Fruit fly (Drosophila melanogaster) whole organism, larva: ENCODE data around the gene CG42780.

Experiments
- noc ChIP-seq: fragments of 200-800 bp; sonication (Bioruptor generic); optimal IDR thresholded peaks from 3 replicates; lab custom pipeline; 2019; ENCODE audit warnings: missing biosample characterization, mild to moderate bottlenecking, missing genetic modification characterization, moderate library complexity

The CG42780 gene

DNA sequence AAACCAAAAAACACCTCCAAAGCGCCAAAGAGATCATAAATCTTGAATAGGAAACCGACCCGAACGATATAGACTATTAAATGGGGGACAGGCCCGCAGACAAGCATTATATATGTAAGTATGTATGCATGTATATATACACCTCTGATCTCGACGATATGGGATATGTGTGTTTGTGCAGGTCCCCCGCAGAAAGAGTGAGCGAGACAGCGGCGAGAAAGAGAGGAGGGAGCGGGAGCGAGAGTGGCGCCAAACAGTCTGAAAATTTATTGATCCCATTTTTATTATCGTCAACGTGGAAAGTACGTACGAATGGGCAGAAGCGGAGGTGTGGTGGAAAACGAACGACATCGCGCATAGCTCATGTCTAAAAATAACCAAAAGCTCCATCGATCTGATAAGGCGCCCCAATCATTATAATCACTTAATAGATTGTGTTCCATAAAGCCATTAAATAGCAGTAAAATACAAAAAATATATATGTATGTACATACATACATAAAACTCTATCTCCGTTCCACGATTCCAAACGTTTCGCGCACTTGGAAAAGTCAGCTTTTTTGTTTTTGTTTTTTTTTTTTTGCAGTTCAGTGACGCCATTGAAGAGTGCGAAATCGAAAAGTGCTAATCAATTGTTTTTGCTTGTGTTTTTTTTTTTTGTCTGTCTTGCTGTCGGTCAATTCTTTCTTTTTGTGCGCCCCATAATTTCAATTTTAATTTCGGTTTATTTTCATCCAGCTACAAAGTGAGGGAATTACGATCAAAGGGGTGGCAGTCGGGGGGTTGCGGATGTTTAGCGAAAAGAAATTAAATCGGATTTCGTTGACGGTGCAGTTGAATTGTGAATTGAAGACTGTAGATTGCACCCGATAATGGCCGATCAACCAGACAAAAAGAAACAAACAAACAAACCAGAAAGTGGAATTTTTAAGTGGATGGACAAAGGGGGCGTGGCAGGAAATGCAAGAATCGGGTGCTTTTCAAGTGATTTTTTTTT is 14.5 kb downstream of the CG42780 start:
- TF ChIP-seq noc (tag; lab: Kevin White, UChicago), result peak; percentile 52

DNA sequence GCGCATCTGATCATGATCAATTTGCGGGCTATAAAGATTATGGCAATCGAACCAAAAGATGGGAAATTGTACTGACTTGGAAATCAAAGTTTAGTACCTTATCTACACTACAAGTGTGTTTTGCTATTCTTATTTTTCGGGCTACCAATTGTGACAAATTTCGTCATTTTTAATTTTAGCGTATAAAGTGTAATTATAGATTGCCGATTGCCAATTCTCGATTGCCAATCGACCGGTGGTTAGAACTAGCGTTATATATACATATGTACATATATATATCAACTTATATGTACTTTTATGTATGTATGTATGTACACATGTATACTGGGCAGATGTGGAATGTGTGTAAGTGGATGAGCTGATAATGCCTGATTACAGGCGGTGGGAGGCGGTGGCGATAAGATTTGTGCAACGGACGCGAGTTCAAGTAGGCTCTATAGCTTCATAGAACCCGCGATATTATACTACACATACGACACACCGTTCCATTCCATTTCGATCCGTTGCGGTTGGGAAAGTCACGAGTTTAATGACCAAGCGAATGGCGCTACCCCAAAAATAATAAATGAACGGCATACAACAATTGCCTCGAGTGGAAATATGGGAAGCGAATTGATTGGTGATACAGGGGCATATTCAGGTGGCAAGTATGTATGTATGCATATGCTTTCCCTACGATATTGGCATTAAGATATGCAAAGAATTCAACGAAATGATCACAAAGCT is 15.9 kb downstream of the CG42780 start:
- no peak for TF ChIP-seq noc (tag; lab: Kevin White, UChicago)

- no peak for TF ChIP-seq noc (tag; lab: Kevin White, UChicago)
Observed at dm6 chrX:7312406-7312805, 19.6 kb downstream of the CG42780 start.

DNA sequence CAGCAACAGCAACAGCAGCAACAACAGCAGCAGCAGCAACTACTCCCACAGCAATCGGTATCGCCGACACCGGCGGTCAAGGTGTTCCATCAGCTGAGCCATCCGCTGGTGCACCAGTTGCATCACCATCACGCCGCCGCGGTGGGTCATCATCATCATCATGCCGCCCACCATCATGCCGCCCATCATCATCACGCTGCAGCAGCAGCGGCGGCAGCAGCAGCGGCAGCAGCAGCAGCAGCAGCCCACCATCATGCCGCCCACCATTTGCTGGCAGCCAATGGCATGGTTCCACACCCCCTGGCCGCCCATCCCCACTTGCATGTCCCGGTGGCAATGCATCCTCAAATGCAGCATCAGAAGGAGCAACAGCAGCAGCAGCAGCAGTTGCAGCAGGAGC is 23.2 kb downstream of the CG42780 start:
- TF ChIP-seq noc (tag; lab: Kevin White, UChicago), result no peak

dm6 chrX:7307478-7308200 is 24.4 kb downstream of the CG42780 start, which contains the start of gene brk:
Gene brk, plus strand, starts transcription at chrX:7307939.
- peak; percentile 30 for TF ChIP-seq noc (tag; lab: Kevin White, UChicago)

DNA sequence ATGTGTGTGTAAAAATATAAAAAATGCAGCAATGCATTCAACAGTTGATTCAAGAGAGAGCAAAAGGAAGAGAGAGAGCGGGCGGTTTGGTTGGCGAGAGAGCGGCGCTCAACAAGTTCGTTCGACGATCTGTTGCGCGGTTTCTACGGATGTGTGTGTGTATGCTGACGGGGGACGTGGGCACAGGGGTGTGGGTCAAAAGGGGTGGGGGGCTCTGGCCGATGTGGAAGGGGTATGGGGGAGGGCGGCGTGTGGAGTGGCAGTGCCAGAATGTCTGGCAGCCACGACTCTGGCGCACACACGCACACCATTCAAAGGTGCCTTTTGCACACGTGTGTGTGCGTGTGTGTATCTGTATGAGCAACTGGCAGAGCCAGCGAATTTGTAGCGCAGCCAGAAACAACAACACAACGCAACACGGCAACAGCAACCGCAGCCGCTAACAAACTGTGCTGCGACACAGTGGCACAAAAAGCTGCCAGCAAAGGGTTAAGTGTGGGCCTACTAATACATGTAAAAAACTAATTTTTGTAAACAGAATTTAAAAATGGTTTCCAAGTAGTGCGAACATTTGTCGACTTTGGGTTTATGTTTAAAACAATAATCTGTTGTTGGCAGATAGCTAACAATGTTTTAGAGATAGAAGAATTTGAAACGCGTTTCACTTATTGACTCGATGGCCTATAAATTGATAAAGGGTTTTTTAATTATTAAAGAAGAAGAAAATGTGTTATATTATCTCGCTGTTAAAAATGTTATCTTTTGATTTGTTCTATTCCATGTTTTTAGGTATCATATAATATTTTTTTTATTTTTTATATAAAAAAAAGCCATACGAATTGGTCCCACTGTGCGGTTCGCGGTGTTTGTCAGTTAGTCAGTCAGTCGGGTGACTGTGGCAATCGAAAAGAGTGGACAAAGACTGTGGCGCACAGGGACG is 25.2 kb downstream of the CG42780 start:
- peak; percentile 72 for TF ChIP-seq noc (tag; lab: Kevin White, UChicago)

DNA sequence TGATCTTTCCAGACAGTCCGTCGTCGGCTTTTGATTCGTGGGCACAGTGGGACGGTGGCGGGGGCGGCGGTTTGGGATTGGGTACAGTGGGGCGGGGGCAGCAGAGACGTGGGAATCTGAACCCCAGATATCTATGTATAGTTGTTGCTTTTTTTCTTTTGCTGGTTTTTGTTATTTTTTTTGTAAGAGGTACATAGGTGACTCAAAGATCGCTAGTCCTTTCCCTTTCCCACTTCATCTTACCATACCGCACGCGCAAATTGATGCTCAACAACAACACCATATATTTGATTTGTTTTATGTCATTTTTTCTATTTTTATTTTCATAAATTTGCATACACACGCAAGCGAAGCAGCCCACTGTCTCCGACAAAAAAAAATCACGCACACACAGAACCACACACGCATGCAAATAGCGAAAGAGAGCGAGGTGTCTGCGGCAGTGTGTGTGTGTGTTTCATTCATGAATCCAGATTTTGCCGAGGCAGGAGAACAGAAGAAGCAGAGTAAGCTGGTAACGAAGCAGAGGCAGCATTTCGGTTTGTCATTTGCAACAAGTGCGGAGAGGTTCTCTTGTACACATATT is 26.1 kb downstream of the CG42780 start:
- TF ChIP-seq noc (tag; lab: Kevin White, UChicago), result no peak

dm6 chrX:7304798-7305447 is 27.1 kb downstream of the CG42780 start:
- no peak for TF ChIP-seq noc (tag; lab: Kevin White, UChicago)

dm6 chrX:7303848-7304427 is 28.1 kb downstream of the CG42780 start:
- no peak for TF ChIP-seq noc (tag; lab: Kevin White, UChicago)

DNA sequence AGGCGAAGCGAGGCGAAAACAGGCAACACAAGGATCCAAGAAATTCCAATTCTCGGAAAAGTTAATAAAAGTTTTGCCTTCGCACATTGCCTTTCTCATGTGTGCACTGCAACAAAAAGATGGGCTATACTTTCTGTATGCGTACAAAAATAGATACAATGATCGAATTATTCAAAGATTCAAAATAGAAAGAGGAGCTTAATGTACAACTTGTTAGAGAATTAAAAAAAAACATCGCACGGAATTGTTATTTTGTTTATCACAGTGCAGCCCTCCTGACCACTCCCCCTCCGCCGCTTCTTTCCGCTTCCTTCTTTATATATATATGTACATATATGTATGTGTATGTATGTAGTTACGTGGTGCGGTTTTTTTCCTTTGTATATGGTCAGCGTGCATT is 29.7 kb downstream of the CG42780 start:
- no peak for TF ChIP-seq noc (tag; lab: Kevin White, UChicago)

- TF ChIP-seq noc (tag; lab: Kevin White, UChicago), result peak; percentile 35
Observed at dm6 chrX:7301351-7302328, 30.4 kb downstream of the CG42780 start.

- TF ChIP-seq noc (tag; lab: Kevin White, UChicago), result no peak
Observed at dm6 chrX:7300722-7301350, 31.2 kb downstream of the CG42780 start.
